Fruit fly (Drosophila melanogaster) whole organism, prepupa: ENCODE data around the gene CNMaR.

Source experiments
- Blimp-1 ChIP-seq: fragments of 200-800 bp; sonication (Bioruptor generic); optimal IDR thresholded peaks from 3 replicates; lab custom pipeline; 2017; ENCODE audit warnings: missing biosample characterization, missing genetic modification characterization, mild to moderate bottlenecking, moderate library complexity, missing genetic modification reagents
- CG10631 ChIP-seq: fragments of 200-800 bp; sonication (Bioruptor generic); optimal IDR thresholded peaks from 2 replicates; lab custom pipeline; 2016; ENCODE audit warnings: missing biosample characterization, missing genetic modification characterization
- CG10669 ChIP-seq: fragments of 200-800 bp; sonication (Bioruptor generic); optimal IDR thresholded peaks from 3 replicates; lab custom pipeline; 2018; ENCODE audit warnings: missing biosample characterization, mild to moderate bottlenecking, missing genetic modification characterization, moderate library complexity
- CG15336 ChIP-seq: fragments of 200-800 bp; sonication (Bioruptor generic); IDR thresholded peaks from 2 replicates; pipeline ENCODE4 v1.3.6; 2022; ENCODE audit warnings: missing biosample characterization, missing genetic modification characterization
- CG16779 ChIP-seq: fragments of 200-800 bp; sonication (Bioruptor generic); optimal IDR thresholded peaks from 3 replicates; lab custom pipeline; 2017; ENCODE audit warnings: missing biosample characterization, mild to moderate bottlenecking, missing genetic modification characterization
- CG31627 ChIP-seq: fragments of 200-800 bp; sonication (Bioruptor generic); optimal IDR thresholded peaks from 3 replicates; lab custom pipeline; 2016; ENCODE audit warnings: missing biosample characterization, missing genetic modification characterization
- CG32006 ChIP-seq: fragments of 200-800 bp; sonication (Bioruptor generic); optimal IDR thresholded peaks from 3 replicates; lab custom pipeline; 2017; ENCODE audit warnings: missing biosample characterization, mild to moderate bottlenecking, missing genetic modification characterization
- CG34406 ChIP-seq: fragments of 200-800 bp; sonication (Bioruptor generic); optimal IDR thresholded peaks from 3 replicates; lab custom pipeline; 2016; ENCODE audit warnings: missing biosample characterization, missing genetic modification characterization
- CG4318 ChIP-seq: fragments of 200-800 bp; sonication (Bioruptor generic); optimal IDR thresholded peaks from 3 replicates; lab custom pipeline; 2017; ENCODE audit warnings: missing biosample characterization, mild to moderate bottlenecking, missing genetic modification characterization
- CG6163 ChIP-seq: fragments of 200-800 bp; sonication (Bioruptor generic); IDR thresholded peaks from 3 replicates; pipeline ENCODE4 v1.3.6; 2022; ENCODE audit warnings: missing biosample characterization, missing genetic modification characterization
- CG6276 ChIP-seq: fragments of 200-800 bp; sonication (Bioruptor generic); optimal IDR thresholded peaks from 2 replicates; lab custom pipeline; 2017; ENCODE audit warnings: missing biosample characterization, mild to moderate bottlenecking, missing genetic modification characterization
- CG6792 ChIP-seq: fragments of 200-800 bp; sonication (Bioruptor generic); optimal IDR thresholded peaks from 3 replicates; lab custom pipeline; 2016; ENCODE audit warnings: missing biosample characterization, missing genetic modification characterization
- CG6808 ChIP-seq: fragments of 200-800 bp; sonication (Bioruptor generic); optimal IDR thresholded peaks from 3 replicates; lab custom pipeline; 2017; ENCODE audit warnings: missing biosample characterization, missing genetic modification characterization, mild to moderate bottlenecking, moderate library complexity, missing genetic modification reagents
- CG6854 ChIP-seq: fragments of 200-800 bp; sonication (Bioruptor generic); optimal IDR thresholded peaks from 2 replicates; lab custom pipeline; 2017; ENCODE audit warnings: missing biosample characterization, mild to moderate bottlenecking, missing genetic modification characterization
- CG8319 ChIP-seq: fragments of 200-800 bp; sonication (Bioruptor generic); optimal IDR thresholded peaks from 3 replicates; lab custom pipeline; 2016; ENCODE audit warnings: missing biosample characterization, missing genetic modification characterization
- CG8632 ChIP-seq: fragments of 200-800 bp; sonication (Bioruptor generic); optimal IDR thresholded peaks from 3 replicates; lab custom pipeline; 2016; ENCODE audit warnings: missing biosample characterization, missing genetic modification characterization
- Eip75B ChIP-seq: fragments of 200-800 bp; sonication (Bioruptor generic); optimal IDR thresholded peaks from 3 replicates; lab custom pipeline; 2016; ENCODE audit warnings: missing biosample characterization, missing genetic modification characterization
- Eip93F ChIP-seq: fragments of 200-800 bp; sonication (Bioruptor generic); optimal IDR thresholded peaks from 2 replicates; lab custom pipeline; 2016; ENCODE audit warnings: missing biosample characterization, mild to moderate bottlenecking, missing genetic modification characterization
- Ets21C ChIP-seq: fragments of 200-800 bp; sonication (Bioruptor generic); optimal IDR thresholded peaks from 3 replicates; lab custom pipeline; 2016; ENCODE audit warnings: missing biosample characterization, missing genetic modification characterization
- Gug ChIP-seq: fragments of 200-800 bp; sonication (Bioruptor generic); IDR thresholded peaks from 2 replicates; pipeline ENCODE4 v1.3.6; 2022; ENCODE audit warnings: missing biosample characterization, missing genetic modification characterization
- Hr38 ChIP-seq: sonication (Bioruptor generic); optimal IDR thresholded peaks from 2 replicates; lab custom pipeline; 2016; ENCODE audit warnings: missing biosample characterization, missing genetic modification characterization
- Hr39 ChIP-seq: fragments of 200-800 bp; sonication (Bioruptor generic); optimal IDR thresholded peaks from 2 replicates; lab custom pipeline; 2016; ENCODE audit warnings: missing biosample characterization, missing genetic modification characterization
- Hr4 ChIP-seq: fragments of 200-800 bp; sonication (Bioruptor generic); optimal IDR thresholded peaks from 3 replicates; lab custom pipeline; 2016; ENCODE audit warnings: missing biosample characterization, missing genetic modification characterization
- Lpt ChIP-seq: fragments of 200-800 bp; sonication (Bioruptor generic); optimal IDR thresholded peaks from 3 replicates; lab custom pipeline; 2016; ENCODE audit warnings: missing biosample characterization, missing genetic modification characterization
- Met ChIP-seq: fragments of 200-800 bp; sonication (Bioruptor generic); optimal IDR thresholded peaks from 3 replicates; lab custom pipeline; 2016; ENCODE audit warnings: missing biosample characterization, missing genetic modification characterization
- Sox102F ChIP-seq: fragments of 200-800 bp; sonication (Bioruptor generic); optimal IDR thresholded peaks from 2 replicates; lab custom pipeline; 2016; ENCODE audit warnings: missing biosample characterization, mild to moderate bottlenecking, missing genetic modification characterization
- Sox15 ChIP-seq: fragments of 200-800 bp; sonication (Bioruptor generic); optimal IDR thresholded peaks from 3 replicates; lab custom pipeline; 2016; ENCODE audit warnings: missing biosample characterization, missing genetic modification characterization
- achi ChIP-seq: fragments of 200-800 bp; sonication (Bioruptor generic); optimal IDR thresholded peaks from 3 replicates; lab custom pipeline; 2016; ENCODE audit warnings: missing biosample characterization, missing genetic modification characterization
- acj6 ChIP-seq: fragments of 200-800 bp; sonication (Bioruptor generic); optimal IDR thresholded peaks from 3 replicates; lab custom pipeline; 2016; ENCODE audit warnings: missing biosample characterization, missing genetic modification characterization
- dac ChIP-seq: fragments of 200-800 bp; sonication (Bioruptor generic); optimal IDR thresholded peaks from 2 replicates; lab custom pipeline; 2017; ENCODE audit warnings: missing biosample characterization, mild to moderate bottlenecking, missing genetic modification characterization
- dsx ChIP-seq: fragments of 200-800 bp; optimal IDR thresholded peaks from 3 replicates; lab custom pipeline; 2019; ENCODE audit warnings: missing biosample characterization, mild to moderate bottlenecking, missing genetic modification characterization, moderate library complexity; ENCODE audit not compliant: poor library complexity, severe bottlenecking
- esn ChIP-seq: fragments of 200-800 bp; sonication (Bioruptor generic); optimal IDR thresholded peaks from 2 replicates; lab custom pipeline; 2016; ENCODE audit warnings: missing biosample characterization, mild to moderate bottlenecking, missing genetic modification characterization, moderate library complexity
- fd59A ChIP-seq: fragments of 200-800 bp; sonication (Bioruptor generic); optimal IDR thresholded peaks from 2 replicates; lab custom pipeline; 2017; ENCODE audit warnings: missing biosample characterization, mild to moderate bottlenecking, missing genetic modification characterization, missing genetic modification reagents
- fd85E ChIP-seq: fragments of 200-800 bp; sonication (Bioruptor generic); optimal IDR thresholded peaks from 3 replicates; lab custom pipeline; 2016; ENCODE audit warnings: missing biosample characterization, missing genetic modification characterization
- fkh ChIP-seq: fragments of 200-800 bp; sonication (Bioruptor generic); optimal IDR thresholded peaks from 3 replicates; lab custom pipeline; 2017; ENCODE audit warnings: missing biosample characterization, mild to moderate bottlenecking, missing genetic modification characterization, moderate library complexity
- lz ChIP-seq: fragments of 200-800 bp; sonication (Bioruptor generic); optimal IDR thresholded peaks from 3 replicates; lab custom pipeline; 2016; ENCODE audit warnings: missing biosample characterization, missing genetic modification characterization
- net ChIP-seq: fragments of 200-800 bp; sonication (Bioruptor generic); optimal IDR thresholded peaks from 3 replicates; lab custom pipeline; 2016; ENCODE audit warnings: missing biosample characterization, missing genetic modification characterization
- pdm3 ChIP-seq: fragments of 200-800 bp; sonication (Bioruptor generic); optimal IDR thresholded peaks from 3 replicates; lab custom pipeline; 2016; ENCODE audit warnings: missing biosample characterization, missing genetic modification characterization
- ss ChIP-seq, 2 experiments: fragments of 200-800 bp; sonication (Bioruptor generic); optimal IDR thresholded peaks; 2 replicates in 1 of 2; 3 replicates in 1 of 2; lab custom pipeline; 2017 to 2018; ENCODE audit warnings: mild to moderate bottlenecking in 2 of 2, missing biosample characterization in 2 of 2, missing genetic modification characterization in 2 of 2, moderate library complexity in 1 of 2
- svp ChIP-seq: fragments of 200-800 bp; sonication (Bioruptor generic); peaks from one replicate; lab custom pipeline; 2016; ENCODE audit warnings: missing biosample characterization, missing genetic modification characterization
- topi ChIP-seq: fragments of 200-800 bp; sonication (Bioruptor generic); optimal IDR thresholded peaks from 3 replicates; lab custom pipeline; 2016; ENCODE audit warnings: missing biosample characterization, missing genetic modification characterization
- vri ChIP-seq: fragments of 200-800 bp; sonication (Bioruptor generic); optimal IDR thresholded peaks from 3 replicates; lab custom pipeline; 2016; ENCODE audit warnings: missing biosample characterization, mild to moderate bottlenecking, missing genetic modification characterization

The CNMaR gene

DNA sequence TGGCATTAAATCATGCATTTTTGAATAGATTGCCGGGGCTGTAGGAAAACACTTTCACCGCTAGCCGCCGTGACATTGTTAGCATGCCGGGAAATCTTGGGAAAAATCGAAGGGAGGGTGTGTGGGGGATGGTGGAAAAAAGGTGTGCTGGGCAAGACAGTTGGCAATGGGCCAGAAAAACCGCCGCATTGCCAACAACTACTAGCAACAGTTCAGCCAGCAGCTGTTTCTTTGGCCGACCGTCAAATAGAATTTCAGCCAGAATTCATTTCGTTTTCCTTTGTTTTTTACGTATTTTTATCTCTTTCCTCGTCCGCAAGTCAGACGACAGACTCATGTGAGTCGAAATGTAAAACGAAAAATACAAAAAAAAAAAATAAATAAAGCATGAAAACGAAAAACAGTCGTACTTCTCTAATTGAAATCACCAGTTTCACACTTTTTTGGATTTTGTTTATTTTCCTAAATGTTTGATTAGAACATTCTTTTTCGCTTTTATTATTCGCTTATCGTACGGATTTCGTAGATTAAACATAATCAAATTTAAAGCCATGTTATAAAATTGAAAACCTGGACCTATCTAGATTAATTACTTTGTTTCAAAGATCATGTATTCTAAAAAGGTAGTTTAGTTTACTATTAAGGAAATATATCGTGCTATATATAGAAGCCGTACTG, 47.0 kb downstream of the CNMaR start (continued):
- TF ChIP-seq Hr38 (GFP tag; lab: Kevin White, UChicago) = no peak
- peak; percentile 12 for TF ChIP-seq acj6 (GFP tag; lab: Kevin White, UChicago)
- TF ChIP-seq CG34406 (GFP tag; lab: Kevin White, UChicago) = no peak
- no peak for TF ChIP-seq ss (GFP tag; optimal IDR thresholded peaks at IDR 0.05; lab: Kevin White, UChicago)
- TF ChIP-seq CG6792 (GFP tag; lab: Kevin White, UChicago) = no peak
- TF ChIP-seq net = peak; percentile 43
- TF ChIP-seq Hr4 (GFP tag; lab: Kevin White, UChicago) = peak; percentile 64
- TF ChIP-seq CG8632 (GFP tag; lab: Kevin White, UChicago) = no peak
- TF ChIP-seq esn = peak; percentile 31
- no peak for TF ChIP-seq CG10669
- no peak for TF ChIP-seq Sox102F (GFP tag; lab: Kevin White, UChicago)
- no peak for TF ChIP-seq dsx (GFP tag; lab: Kevin White, UChicago)
- TF ChIP-seq Ets21C = peak; percentile 38
- TF ChIP-seq CG31627 (GFP tag; lab: Kevin White, UChicago) = peak; percentile 22
- TF ChIP-seq CG8319 (GFP tag; lab: Kevin White, UChicago) = no peak

DNA sequence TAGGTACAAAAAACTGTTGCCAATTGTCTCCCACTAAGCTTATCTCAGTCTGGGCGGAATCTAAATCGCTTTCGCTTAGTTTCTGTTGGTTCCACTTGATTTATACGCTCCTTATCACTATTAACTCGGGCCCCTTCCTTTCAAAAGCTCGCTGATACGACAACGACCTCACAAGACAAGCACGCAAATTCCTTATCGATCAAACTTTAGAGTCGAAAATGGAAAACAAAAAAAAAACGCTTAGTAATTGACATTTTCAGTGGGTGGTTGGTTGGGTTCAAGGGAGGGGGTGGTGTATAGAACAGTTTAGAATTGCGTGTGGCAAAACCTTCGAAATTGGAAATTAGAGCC, 47.5 kb downstream of the CNMaR start:
- no peak for TF ChIP-seq net
- TF ChIP-seq CG15336 = no peak
- TF ChIP-seq CG8319 (GFP tag; lab: Kevin White, UChicago) = no peak
- no peak for TF ChIP-seq fd59A (GFP tag; lab: Kevin White, UChicago)
- TF ChIP-seq CG6808 (GFP tag; lab: Kevin White, UChicago) = no peak
- no peak for TF ChIP-seq vri (GFP tag; lab: Kevin White, UChicago)
- no peak for TF ChIP-seq achi (GFP tag; lab: Kevin White, UChicago)
- no peak for TF ChIP-seq ss (GFP tag; optimal IDR thresholded peaks at IDR 0.05; lab: Kevin White, UChicago)
- no peak for TF ChIP-seq Lpt (GFP tag; lab: Kevin White, UChicago)
- no peak for TF ChIP-seq Hr39 (GFP tag; lab: Kevin White, UChicago)
- no peak for TF ChIP-seq CG4318 (GFP tag; lab: Kevin White, UChicago)
- TF ChIP-seq pdm3 (GFP tag; lab: Kevin White, UChicago) = no peak
- no peak for TF ChIP-seq svp
- TF ChIP-seq CG10669 = no peak
- TF ChIP-seq CG32006 (GFP tag; lab: Kevin White, UChicago) = no peak
- TF ChIP-seq CG16779 (tag; lab: Kevin White, UChicago) = no peak
- no peak for TF ChIP-seq esn

DNA sequence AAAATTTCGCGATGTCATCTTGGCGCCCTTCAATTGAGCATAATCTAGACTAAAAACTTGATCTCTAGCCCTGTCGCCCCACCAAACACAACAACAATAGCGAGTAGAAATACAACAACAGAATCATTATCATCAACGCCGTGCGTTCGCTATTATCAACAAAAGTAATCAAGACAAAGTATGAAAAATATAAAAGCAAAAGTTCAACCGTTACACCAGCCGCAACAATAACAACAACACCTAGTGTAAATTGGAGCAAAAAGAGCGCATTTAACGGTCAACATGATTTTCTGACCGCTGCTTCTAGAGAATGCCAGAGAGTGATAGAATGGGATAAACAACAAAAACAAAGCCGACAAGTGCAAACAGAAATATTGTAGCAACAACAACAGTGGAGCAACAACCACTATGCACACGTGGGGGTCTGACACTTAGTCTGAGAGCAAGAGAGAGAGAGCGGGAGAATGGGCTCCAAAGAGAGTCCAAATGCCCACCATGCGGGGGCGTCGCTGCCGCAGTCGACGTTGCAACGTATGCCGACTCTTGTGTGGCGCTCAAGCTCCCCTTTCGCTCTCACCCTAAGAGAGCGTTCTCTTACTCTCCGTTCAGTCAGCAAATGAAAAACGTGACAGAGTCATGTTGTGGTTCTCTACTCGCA, 48.5 kb downstream of the CNMaR start:
- peak; percentile 84 for TF ChIP-seq fkh
- peak; percentile 46 for TF ChIP-seq dsx (GFP tag; lab: Kevin White, UChicago)
- TF ChIP-seq CG6163 = peak; percentile 7; the same call in 1 of the 3 replicates
- no peak for TF ChIP-seq Blimp-1 (GFP tag; lab: Kevin White, UChicago)
- TF ChIP-seq CG4318 (GFP tag; lab: Kevin White, UChicago) = no peak
- peak; percentile 84 for TF ChIP-seq svp
- no peak for TF ChIP-seq CG8632 (GFP tag; lab: Kevin White, UChicago)

- TF ChIP-seq Sox15 (GFP tag; lab: Kevin White, UChicago) = peak; percentile 95
- peak; percentile 97 for TF ChIP-seq topi (GFP tag; lab: Kevin White, UChicago)
- TF ChIP-seq dac (GFP tag; lab: Kevin White, UChicago) = peak; percentile 92
- peak; percentile 97 for TF ChIP-seq Hr39 (GFP tag; lab: Kevin White, UChicago)
- peak; percentile 97 for TF ChIP-seq lz (GFP tag; lab: Kevin White, UChicago)
- peak; percentile 96 for TF ChIP-seq CG10631 (GFP tag; lab: Kevin White, UChicago)
- peak; percentile 77 for TF ChIP-seq Eip93F (GFP tag; lab: Kevin White, UChicago)
- TF ChIP-seq Gug (GFP tag; lab: Robert Waterston, UW) = peak; percentile 80; the same call in 1 of the 2 replicates
- peak; percentile 78 for TF ChIP-seq CG6854 (GFP tag; lab: Kevin White, UChicago)
- TF ChIP-seq Eip75B (GFP tag; lab: Kevin White, UChicago) = peak; percentile 97
- TF ChIP-seq fd85E = peak; percentile 64
- TF ChIP-seq CG8319 (GFP tag; lab: Kevin White, UChicago) = peak; percentile 90
- peak; percentile 84 for TF ChIP-seq vri (GFP tag; lab: Kevin White, UChicago)
- peak; percentile 91 for TF ChIP-seq Lpt (GFP tag; lab: Kevin White, UChicago)
- peak; percentile 93 for TF ChIP-seq CG6276
- TF ChIP-seq Met (GFP tag; lab: Kevin White, UChicago) = peak; percentile 96
- TF ChIP-seq ss (GFP tag; optimal IDR thresholded peaks at IDR 0.05; lab: Kevin White, UChicago) = peak; percentile 88 to 94
- TF ChIP-seq CG10669 = peak; percentile 90
Observed at dm6 chr3L:9692892-9693551, 49.1 kb downstream of the CNMaR start.
